Fruit fly (Drosophila melanogaster) whole organism, adult: ENCODE data around the gene CG5568.

Experiments used
- CG11617 ChIP-seq: fragments of 200-800 bp; sonication (Bioruptor generic); optimal IDR thresholded peaks from 2 replicates; lab custom pipeline; 2017; ENCODE audit warnings: mild to moderate bottlenecking, missing biosample characterization, missing genetic modification reagents, missing genetic modification characterization
- CG12768 ChIP-seq: fragments of 200-800 bp; sonication (Bioruptor generic); optimal IDR thresholded peaks from 2 replicates; lab custom pipeline; 2017; ENCODE audit warnings: missing biosample characterization, missing genetic modification characterization, mild to moderate bottlenecking, moderate library complexity, missing genetic modification reagents
- CG14711 ChIP-seq: fragments of 200-800 bp; sonication (Bioruptor generic); optimal IDR thresholded peaks from 2 replicates; lab custom pipeline; 2018; ENCODE audit warnings: missing biosample characterization, mild to moderate bottlenecking, missing genetic modification characterization, moderate library complexity
- CG1620 ChIP-seq: fragments of 200-800 bp; sonication (Bioruptor generic); optimal IDR thresholded peaks from 2 replicates; lab custom pipeline; 2016; ENCODE audit warnings: missing biosample characterization, missing genetic modification characterization
- CG33017 ChIP-seq: fragments of 200-800 bp; sonication (Bioruptor generic); optimal IDR thresholded peaks from 2 replicates; lab custom pipeline; 2018; ENCODE audit warnings: missing biosample characterization, mild to moderate bottlenecking, missing genetic modification characterization, moderate library complexity
- CG5204 ChIP-seq: fragments of 200-800 bp; sonication (Bioruptor generic); optimal IDR thresholded peaks from 2 replicates; lab custom pipeline; 2016; ENCODE audit warnings: missing biosample characterization, missing genetic modification characterization
- CG7045 ChIP-seq: fragments of 200-800 bp; sonication (Bioruptor generic); optimal IDR thresholded peaks from 2 replicates; lab custom pipeline; 2017; ENCODE audit warnings: missing biosample characterization, mild to moderate bottlenecking, missing genetic modification characterization
- CG7101 ChIP-seq: fragments of 200-800 bp; sonication (Bioruptor generic); optimal IDR thresholded peaks from 2 replicates; lab custom pipeline; 2018; ENCODE audit warnings: missing biosample characterization, mild to moderate bottlenecking, missing genetic modification characterization, moderate library complexity
- Clk ChIP-seq: fragments of 200-800 bp; sonication (Bioruptor generic); optimal IDR thresholded peaks from 2 replicates; lab custom pipeline; 2017; ENCODE audit warnings: missing biosample characterization, missing genetic modification characterization
- Crg-1 ChIP-seq: fragments of 200-800 bp; sonication (Bioruptor generic); optimal IDR thresholded peaks from 2 replicates; lab custom pipeline; 2016; ENCODE audit warnings: missing biosample characterization, missing genetic modification characterization
- Hr96 ChIP-seq: fragments of 200-800 bp; sonication (Bioruptor generic); optimal IDR thresholded peaks from 2 replicates; lab custom pipeline; 2016; ENCODE audit warnings: missing biosample characterization, missing genetic modification characterization
- Mnt ChIP-seq: fragments of 200-800 bp; sonication (Bioruptor generic); optimal IDR thresholded peaks from 2 replicates; lab custom pipeline; 2016; ENCODE audit warnings: missing biosample characterization, mild to moderate bottlenecking, missing genetic modification characterization
- bab1 ChIP-seq: fragments of 200-800 bp; sonication (Bioruptor generic); optimal IDR thresholded peaks from 3 replicates; lab custom pipeline; 2019; ENCODE audit warnings: missing biosample characterization, mild to moderate bottlenecking, missing genetic modification characterization, moderate library complexity
- cic ChIP-seq: fragments of 200-800 bp; sonication (Bioruptor generic); optimal IDR thresholded peaks from 2 replicates; lab custom pipeline; 2017; ENCODE audit warnings: missing biosample characterization, mild to moderate bottlenecking, missing genetic modification characterization, moderate library complexity
- cnc ChIP-seq, 2 experiments: fragments of >200 bp; optimal IDR thresholded peaks; 2 replicates each; lab custom pipeline; 2017
- kay ChIP-seq: fragments of 200-800 bp; sonication (Bioruptor generic); peaks from one replicate; lab custom pipeline; 2016; ENCODE audit warnings: missing biosample characterization, missing genetic modification characterization, borderline replicate concordance
- ovo ChIP-seq: fragments of 200-800 bp; sonication (Bioruptor generic); optimal IDR thresholded peaks from 2 replicates; lab custom pipeline; 2016; ENCODE audit warnings: missing biosample characterization, missing genetic modification characterization
- pad ChIP-seq: fragments of 200-800 bp; sonication (Bioruptor generic); optimal IDR thresholded peaks from 3 replicates; lab custom pipeline; 2017; ENCODE audit warnings: missing biosample characterization, missing genetic modification characterization, mild to moderate bottlenecking, moderate library complexity, missing genetic modification reagents
- tj ChIP-seq: fragments of 200-800 bp; sonication (Bioruptor generic); optimal IDR thresholded peaks from 3 replicates; lab custom pipeline; 2017; ENCODE audit warnings: missing biosample characterization, mild to moderate bottlenecking, missing genetic modification characterization, moderate library complexity
- toe ChIP-seq: fragments of 200-800 bp; sonication (Bioruptor generic); optimal IDR thresholded peaks from 2 replicates; lab custom pipeline; 2016; ENCODE audit warnings: missing biosample characterization, missing genetic modification characterization

The CG5568 gene

dm6 chr3L:5871201-5871600 lies at the start of gene CG5568:
Gene CG5568, plus strand, starts transcription at chr3L:5871501.
- no peak for TF ChIP-seq Hr96 (GFP tag; lab: Kevin White, UChicago)

- no peak for TF ChIP-seq Mnt (GFP tag; lab: Kevin White, UChicago)
- no peak for TF ChIP-seq Clk (GFP tag; lab: Kevin White, UChicago)
- peak; percentile 30 for TF ChIP-seq CG7045 (GFP tag; lab: Kevin White, UChicago)
- peak; percentile 13 for TF ChIP-seq ovo
- TF ChIP-seq CG7101 (tag; lab: Kevin White, UChicago), result peak; percentile 14
- peak; percentile 27 for TF ChIP-seq CG5204
- peak; percentile 56 for TF ChIP-seq cic (GFP tag; lab: Kevin White, UChicago)
- peak; percentile 21 for TF ChIP-seq CG14711
Observed at dm6 chr3L:5821506-5821905, 49.8 kb upstream of the CG5568 start.

- TF ChIP-seq CG7101 (tag; lab: Kevin White, UChicago) (no peak), CG1620 (GFP tag; lab: Kevin White, UChicago) (no peak), Clk (GFP tag; lab: Kevin White, UChicago) (no peak), kay (GFP tag; lab: Kevin White, UChicago) (no peak), cic (GFP tag; lab: Kevin White, UChicago) (no peak), CG5204 (no peak), Hr96 (GFP tag; lab: Kevin White, UChicago) (no peak), CG7045 (GFP tag; lab: Kevin White, UChicago) (no peak), toe (GFP tag; lab: Kevin White, UChicago) (no peak), Mnt (GFP tag; lab: Kevin White, UChicago) (no peak), cnc (optimal IDR thresholded peaks at IDR 0.05; lab: Kevin White, UChicago) (no peak), pad (GFP tag; lab: Kevin White, UChicago) (no peak), bab1 (no peak), Crg-1 (no peak), CG33017 (tag; lab: Kevin White, UChicago) (no peak), tj (GFP tag; lab: Kevin White, UChicago) (no peak), ovo (no peak), CG12768 (no peak), CG14711 (no peak), CG11617 (GFP tag; lab: Kevin White, UChicago) (no peak)
Observed at dm6 chr3L:5823763-5824445, 47.4 kb upstream of the CG5568 start.

- TF ChIP-seq Hr96 (GFP tag; lab: Kevin White, UChicago), result no peak
- no peak for TF ChIP-seq CG7101 (tag; lab: Kevin White, UChicago)
- TF ChIP-seq tj (GFP tag; lab: Kevin White, UChicago), result no peak
- TF ChIP-seq cnc (optimal IDR thresholded peaks at IDR 0.05; lab: Kevin White, UChicago), result no peak
- TF ChIP-seq bab1, result no peak
- no peak for TF ChIP-seq pad (GFP tag; lab: Kevin White, UChicago)
- no peak for TF ChIP-seq Clk (GFP tag; lab: Kevin White, UChicago)
- TF ChIP-seq CG7045 (GFP tag; lab: Kevin White, UChicago), result no peak
Observed at dm6 chr3L:5825483-5825882, 45.8 kb upstream of the CG5568 start.

- TF ChIP-seq CG33017 (tag; lab: Kevin White, UChicago) (no peak), cic (GFP tag; lab: Kevin White, UChicago) (no peak), pad (GFP tag; lab: Kevin White, UChicago) (no peak), Hr96 (GFP tag; lab: Kevin White, UChicago) (no peak), CG11617 (GFP tag; lab: Kevin White, UChicago) (no peak)
Observed at dm6 chr3L:5828275-5828674, 43.0 kb upstream of the CG5568 start.

- TF ChIP-seq cic (GFP tag; lab: Kevin White, UChicago), result no peak
- TF ChIP-seq CG5204, result no peak
- TF ChIP-seq Clk (GFP tag; lab: Kevin White, UChicago), result no peak
- no peak for TF ChIP-seq cnc (optimal IDR thresholded peaks at IDR 0.05; lab: Kevin White, UChicago)
- TF ChIP-seq CG33017 (tag; lab: Kevin White, UChicago), result no peak
- no peak for TF ChIP-seq CG7045 (GFP tag; lab: Kevin White, UChicago)
- no peak for TF ChIP-seq CG11617 (GFP tag; lab: Kevin White, UChicago)
Observed at dm6 chr3L:5828684-5829083, 42.6 kb upstream of the CG5568 start.

- no peak for TF ChIP-seq Crg-1
- TF ChIP-seq pad (GFP tag; lab: Kevin White, UChicago), result no peak
- no peak for TF ChIP-seq cnc (optimal IDR thresholded peaks at IDR 0.05; lab: Kevin White, UChicago)
- TF ChIP-seq Clk (GFP tag; lab: Kevin White, UChicago), result no peak
- no peak for TF ChIP-seq cic (GFP tag; lab: Kevin White, UChicago)
- no peak for TF ChIP-seq CG7045 (GFP tag; lab: Kevin White, UChicago)
- no peak for TF ChIP-seq CG14711
- TF ChIP-seq tj (GFP tag; lab: Kevin White, UChicago), result no peak
- no peak for TF ChIP-seq toe (GFP tag; lab: Kevin White, UChicago)
- no peak for TF ChIP-seq ovo
- no peak for TF ChIP-seq CG5204
- no peak for TF ChIP-seq CG33017 (tag; lab: Kevin White, UChicago)
- TF ChIP-seq CG11617 (GFP tag; lab: Kevin White, UChicago), result no peak
- no peak for TF ChIP-seq CG7101 (tag; lab: Kevin White, UChicago)
- TF ChIP-seq kay (GFP tag; lab: Kevin White, UChicago), result no peak
- TF ChIP-seq bab1, result no peak
Observed at dm6 chr3L:5830649-5831048, 40.7 kb upstream of the CG5568 start.
